Fruit fly (Drosophila melanogaster): Measurements from ENCODE around the gene CG4213.

CG4213 gene

DNA sequence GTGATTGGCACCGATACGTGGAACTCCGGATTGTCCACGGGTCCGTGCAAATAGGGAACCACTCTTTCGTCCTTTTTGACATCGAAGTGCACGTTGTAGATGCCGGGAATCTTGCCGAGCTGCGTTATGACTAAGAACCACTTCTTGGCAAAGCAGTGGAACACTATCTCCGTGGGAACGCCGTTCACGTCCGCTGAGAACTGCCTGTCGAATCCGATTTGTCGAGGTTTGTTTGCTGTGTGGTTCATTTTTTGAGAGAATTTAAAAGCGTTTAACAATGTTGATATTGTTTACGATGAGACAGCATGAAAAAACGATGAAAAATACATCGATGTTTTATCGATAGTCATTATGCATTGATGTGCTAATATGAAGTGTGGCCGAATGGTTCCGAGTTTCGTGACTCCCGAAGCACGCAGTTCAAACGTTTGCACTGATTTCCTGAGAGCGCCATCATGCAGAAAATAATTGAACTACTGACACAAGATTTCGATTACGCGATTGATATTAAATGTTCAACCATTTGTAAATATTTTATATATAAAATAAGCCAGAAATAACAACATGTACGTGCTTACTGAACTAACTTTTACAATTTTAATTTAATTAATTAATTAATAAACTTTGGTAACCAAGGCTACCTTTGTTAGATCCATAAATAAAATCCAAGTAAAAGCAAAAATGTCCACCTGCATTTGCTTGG is 19.3 kb upstream of the CG4213 start, which contains the start of the genes CG11885 and CG13692 (continued):
- TF ChIP-seq Fer1 (GFP tag; optimal IDR thresholded peaks at IDR 0.05) (peak; percentile 66), ems (GFP tag; optimal IDR thresholded peaks at IDR 0.05) (no peak), CG13287 (GFP tag; IDR thresholded peaks at IDR 0.05; ENCODE audit: partially characterized antibody) (peak; percentile 100), C15 (GFP tag; IDR thresholded peaks at IDR 0.05) (no peak), CG17385 (GFP tag; optimal IDR thresholded peaks at IDR 0.05) (peak; percentile 15), CG6175 (GFP tag; IDR thresholded peaks at IDR 0.05) (no peak), CG8944 (GFP tag; optimal IDR thresholded peaks at IDR 0.05) (no peak), Hmr (GFP tag; optimal IDR thresholded peaks at IDR 0.05) (peak; percentile 71), CG6813 (GFP tag; optimal IDR thresholded peaks at IDR 0.05) (no peak), CG9437 (GFP tag; optimal IDR thresholded peaks at IDR 0.05) (peak; percentile 61), CG8089 (GFP tag; optimal IDR thresholded peaks at IDR 0.05) (no peak), Dp (GFP tag; optimal IDR thresholded peaks at IDR 0.05) (peak; percentile 81), CG8359 (GFP tag; optimal IDR thresholded peaks at IDR 0.05; ENCODE audit: borderline replicate concordance) (no peak), Ptx1 (GFP tag; IDR thresholded peaks at IDR 0.05) (no peak), wek (GFP tag; optimal IDR thresholded peaks at IDR 0.05) (no peak), CG3281 (GFP tag; optimal IDR thresholded peaks at IDR 0.05) (no peak), Jarid2 (GFP tag; optimal IDR thresholded peaks at IDR 0.05) (no peak), twi (tag; optimal IDR thresholded peaks at IDR 0.05) (peak; percentile 25), chinmo (GFP tag; IDR thresholded peaks at IDR 0.05; ENCODE audit: partially characterized antibody) (peak; percentile 99), CG10147 (GFP tag; optimal IDR thresholded peaks at IDR 0.05) (peak; percentile 30), CG11560 (tag; IDR thresholded peaks at IDR 0.05) (no peak), CG16779 (GFP tag; IDR thresholded peaks at IDR 0.05) (no peak), CG10979 (tag; optimal IDR thresholded peaks at IDR 0.05) (peak; percentile 13), CG32772 (GFP tag; IDR thresholded peaks at IDR 0.05) (no peak), salm (tag; optimal IDR thresholded peaks at IDR 0.05) (no peak), pzg (GFP tag; optimal IDR thresholded peaks at IDR 0.05) (peak; percentile 98), pfk (GFP tag; optimal IDR thresholded peaks at IDR 0.05) (no peak), jing (GFP tag; optimal IDR thresholded peaks at IDR 0.05) (no peak), CG5245 (GFP tag; optimal IDR thresholded peaks at IDR 0.05) (no peak), CG34224 (GFP tag; IDR thresholded peaks at IDR 0.05; ENCODE audit: partially characterized antibody) (peak; percentile 100), H2.0 (GFP tag; IDR thresholded peaks at IDR 0.05) (no peak), CG18764 (GFP tag; optimal IDR thresholded peaks at IDR 0.05) (peak; percentile 9), CG6791 (GFP tag; IDR thresholded peaks at IDR 0.05; ENCODE audit: partially characterized antibody) (peak; percentile 98), gt (GFP tag; IDR thresholded peaks at IDR 0.05) (no peak), CG1024 (GFP tag; IDR thresholded peaks at IDR 0.05) (no peak), CG1529 (GFP tag; optimal IDR thresholded peaks at IDR 0.05) (no peak), Usf (GFP tag; optimal IDR thresholded peaks at IDR 0.05) (no peak), gem (tag; optimal IDR thresholded peaks at IDR 0.05) (peak; percentile 31), CG42726 (GFP tag; IDR thresholded peaks at IDR 0.05; ENCODE audit: partially characterized antibody) (peak; percentile 99), disco-r (GFP tag; optimal IDR thresholded peaks at IDR 0.05) (no peak), gsb (GFP tag; IDR thresholded peaks at IDR 0.05) (no peak), gcm (GFP tag; optimal IDR thresholded peaks at IDR 0.05) (peak; percentile 37), odd (GFP tag; optimal IDR thresholded peaks at IDR 0.05) (no peak), CG13775 (GFP tag; optimal IDR thresholded peaks at IDR 0.05) (peak; percentile 19), CG7372 (GFP tag; IDR thresholded peaks at IDR 0.05) (0 out of 2 replicates have a peak, but pooled peaks have one; percentile 21), CG6683 (GFP tag; optimal IDR thresholded peaks at IDR 0.05) (peak; percentile 11), sisA (GFP tag; IDR thresholded peaks at IDR 0.05) (no peak), Rfx (GFP tag; IDR thresholded peaks at IDR 0.05) (peak; percentile 74), Mes4 (GFP tag; optimal IDR thresholded peaks at IDR 0.05) (no peak)

Measured in whole organism, embryonic.